Worm (Caenorhabditis elegans) whole organism, L1 larva: Measurements from ENCODE around the gene T01D3.1.
A peak's percentile ranks its signal among the peaks of the same experiment; 100 is the strongest.

Source experiments
- C16A3.4 ChIP-seq: fragments of 150-350 bp; optimal IDR thresholded peaks from 2 replicates; lab custom pipeline; 2014; ENCODE audit warnings: missing biosample characterization, missing genetic modification characterization
- F16B12.6 ChIP-seq: fragments of 150-350 bp; optimal IDR thresholded peaks from 2 replicates; lab custom pipeline; 2014; ENCODE audit warnings: missing biosample characterization, missing genetic modification characterization
- Y116A8C.19 ChIP-seq: sonication (generic microtip); optimal IDR thresholded peaks from 2 replicates; lab custom pipeline; 2016; ENCODE audit warnings: missing compliant biosample characterization, missing genetic modification characterization, borderline replicate concordance
- aly-2 ChIP-seq: fragments of 150-350 bp; optimal IDR thresholded peaks from 2 replicates; lab custom pipeline; 2014; ENCODE audit warnings: missing biosample characterization, missing genetic modification characterization
- ama-1 ChIP-seq: fragments of 150-350 bp; optimal IDR thresholded peaks from 2 replicates; lab custom pipeline; 2014
- blmp-1 ChIP-seq: fragments of 150-350 bp; optimal IDR thresholded peaks from 2 replicates; lab custom pipeline; 2014; ENCODE audit warnings: missing biosample characterization, missing genetic modification characterization
- ceh-88 ChIP-seq: fragments of 200-800 bp; sonication (Bioruptor generic); IDR thresholded peaks from 2 replicates; pipeline ENCODE4 v1.3.6; 2022; ENCODE audit warnings: missing genetic modification characterization, missing compliant biosample characterization
- ceh-90 ChIP-seq: sonication (generic microtip); optimal IDR thresholded peaks from 2 replicates; lab custom pipeline; 2016; ENCODE audit warnings: missing genetic modification characterization, missing compliant biosample characterization
- dpl-1 ChIP-seq, 3 experiments: fragments of 150-350 bp in 2 of 3; sonication (generic microtip) in 1 of 3; optimal IDR thresholded peaks; 2 replicates each; lab custom pipeline; 2014 to 2017; ENCODE audit warnings: missing biosample characterization in 3 of 3, missing genetic modification characterization in 3 of 3, missing genetic modification reagents in 3 of 3
- dsc-1 ChIP-seq: sonication (generic microtip); optimal IDR thresholded peaks from 2 replicates; lab custom pipeline; 2016; ENCODE audit warnings: mild to moderate bottlenecking, missing genetic modification characterization, missing compliant biosample characterization
- efl-1 ChIP-seq, 4 experiments: fragments of 150-350 bp; optimal IDR thresholded peaks in 3 of 4; peaks in 1 of 4; 1 replicate in 1 of 4; 2 replicates in 3 of 4; lab custom pipeline; 2014; ENCODE audit warnings: missing biosample characterization in 2 of 4, missing genetic modification characterization in 2 of 4, missing genetic modification reagents in 2 of 4
- elt-2 ChIP-seq: sonication (generic microtip); optimal IDR thresholded peaks from 2 replicates; lab custom pipeline; 2016; ENCODE audit warnings: missing genetic modification characterization, mild to moderate bottlenecking, inconsistent platforms, missing compliant biosample characterization, missing genetic modification reagents
- elt-3 ChIP-seq, 6 experiments: fragments of 150-350 bp in 1 of 6; sonication (generic microtip); optimal IDR thresholded peaks; 2 replicates each; lab custom pipeline; 2017 to 2018; ENCODE audit warnings: missing biosample characterization in 6 of 6, missing genetic modification characterization in 6 of 6, inconsistent platforms in 1 of 6
- fkh-8 ChIP-seq: sonication (generic microtip); optimal IDR thresholded peaks from 2 replicates; lab custom pipeline; 2016; ENCODE audit warnings: mild to moderate bottlenecking, missing genetic modification characterization, missing compliant biosample characterization
- fos-1 ChIP-seq: fragments of 150-350 bp; optimal IDR thresholded peaks from 2 replicates; lab custom pipeline; 2014; ENCODE audit warnings: missing biosample characterization, missing genetic modification characterization
- grh-1 ChIP-seq: fragments of 200-800 bp; sonication (Bioruptor generic); IDR thresholded peaks from 2 replicates; pipeline ENCODE4 v1.3.6; 2022; ENCODE audit warnings: missing genetic modification reagents, missing genetic modification characterization, missing compliant biosample characterization
- hlh-4 ChIP-seq: sonication (generic microtip); optimal IDR thresholded peaks from 2 replicates; lab custom pipeline; 2016; ENCODE audit warnings: mild to moderate bottlenecking, missing genetic modification characterization, missing compliant biosample characterization
- hpl-2 ChIP-seq: fragments of 150-350 bp; optimal IDR thresholded peaks from 2 replicates; lab custom pipeline; 2014; ENCODE audit warnings: missing biosample characterization, missing genetic modification reagents, missing genetic modification characterization
- irx-1 ChIP-seq: sonication (generic microtip); optimal IDR thresholded peaks from 2 replicates; lab custom pipeline; 2016; ENCODE audit warnings: missing genetic modification characterization, missing compliant biosample characterization
- isw-1 ChIP-seq: fragments of 200-800 bp; sonication (Bioruptor generic); IDR thresholded peaks from 2 replicates; pipeline ENCODE4 v1.3.6; 2022; ENCODE audit warnings: missing genetic modification characterization, missing compliant biosample characterization
- jun-1 ChIP-seq: fragments of 150-350 bp; optimal IDR thresholded peaks from 2 replicates; lab custom pipeline; 2014; ENCODE audit warnings: missing biosample characterization, missing genetic modification reagents, missing genetic modification characterization
- lin-14 ChIP-seq: fragments of 200-800 bp; sonication (Bioruptor generic); optimal IDR thresholded peaks from 2 replicates; lab custom pipeline; 2018; ENCODE audit warnings: mild to moderate bottlenecking, missing genetic modification characterization, moderate library complexity, missing compliant biosample characterization
- lin-35 ChIP-seq, 2 experiments: fragments of 150-350 bp; optimal IDR thresholded peaks; 2 replicates each; lab custom pipeline; 2014; ENCODE audit warnings: missing biosample characterization in 2 of 2, missing genetic modification characterization in 2 of 2, missing genetic modification reagents in 2 of 2
- lir-3 ChIP-seq: sonication (generic microtip); optimal IDR thresholded peaks from 2 replicates; lab custom pipeline; 2016; ENCODE audit warnings: mild to moderate bottlenecking, missing genetic modification characterization, moderate library complexity, missing compliant biosample characterization; ENCODE audit not compliant: poor library complexity
- lsy-2 ChIP-seq, 2 experiments: fragments of 150-350 bp; optimal IDR thresholded peaks; 2 replicates each; lab custom pipeline; 2014; ENCODE audit warnings: missing biosample characterization in 2 of 2, missing genetic modification characterization in 2 of 2
- mab-9 ChIP-seq: fragments of 200-800 bp; sonication (Bioruptor generic); IDR thresholded peaks from 2 replicates; pipeline ENCODE4 v1.3.6; 2022; ENCODE audit warnings: missing genetic modification reagents, missing genetic modification characterization, missing compliant biosample characterization
- mdl-1 ChIP-seq, 2 experiments: fragments of 150-350 bp; optimal IDR thresholded peaks; 2 replicates each; lab custom pipeline; 2014 to 2017; ENCODE audit warnings: missing biosample characterization in 2 of 2, missing genetic modification characterization in 2 of 2, inconsistent platforms in 1 of 2
- mep-1 ChIP-seq: fragments of 150-350 bp; optimal IDR thresholded peaks from 2 replicates; lab custom pipeline; 2014; ENCODE audit warnings: missing biosample characterization, missing genetic modification characterization
- nhr-19 ChIP-seq: fragments of 200-800 bp; sonication (Bioruptor generic); conservative IDR thresholded peaks from 2 replicates; pipeline ENCODE4 v1.3.6; 2022; ENCODE audit warnings: missing genetic modification characterization, missing compliant biosample characterization
- nhr-20 ChIP-seq: sonication (generic microtip); optimal IDR thresholded peaks from 2 replicates; lab custom pipeline; 2016; ENCODE audit warnings: mild to moderate bottlenecking, missing genetic modification characterization, missing compliant biosample characterization
- nhr-237 ChIP-seq: fragments of 150-350 bp; optimal IDR thresholded peaks from 2 replicates; lab custom pipeline; 2014; ENCODE audit warnings: missing biosample characterization, missing genetic modification characterization
- nhr-47 ChIP-seq: sonication (generic microtip); optimal IDR thresholded peaks from 2 replicates; lab custom pipeline; 2016; ENCODE audit warnings: mild to moderate bottlenecking, missing genetic modification characterization, moderate library complexity, missing compliant biosample characterization
- nhr-71 ChIP-seq: sonication (generic microtip); optimal IDR thresholded peaks from 2 replicates; lab custom pipeline; 2016; ENCODE audit warnings: mild to moderate bottlenecking, missing genetic modification characterization, moderate library complexity, missing compliant biosample characterization
- nhr-77 ChIP-seq: fragments of 150-350 bp; optimal IDR thresholded peaks from 2 replicates; lab custom pipeline; 2014; ENCODE audit warnings: missing biosample characterization, missing genetic modification characterization
- nhr-85 ChIP-seq: sonication (generic microtip); peaks from one replicate; lab custom pipeline; 2016; ENCODE audit warnings: missing genetic modification characterization, inconsistent platforms, missing compliant biosample characterization
- nhr-90 ChIP-seq: sonication (generic microtip); optimal IDR thresholded peaks from 2 replicates; lab custom pipeline; 2016; ENCODE audit warnings: mild to moderate bottlenecking, missing genetic modification characterization, missing compliant biosample characterization; ENCODE audit not compliant: poor library complexity
- pag-3 ChIP-seq: sonication (generic microtip); optimal IDR thresholded peaks from 2 replicates; lab custom pipeline; 2017; ENCODE audit warnings: missing genetic modification characterization, mild to moderate bottlenecking, missing compliant biosample characterization, antibody characterized with exemption, borderline replicate concordance; ENCODE audit not compliant: insufficient read depth
- pax-3 ChIP-seq: fragments of 200-800 bp; sonication (Bioruptor generic); optimal IDR thresholded peaks from 2 replicates; lab custom pipeline; 2018; ENCODE audit warnings: mild to moderate bottlenecking, missing genetic modification characterization, moderate library complexity, missing compliant biosample characterization
- pqm-1 ChIP-seq: sonication (generic microtip); optimal IDR thresholded peaks from 3 replicates; lab custom pipeline; 2017; ENCODE audit warnings: missing biosample characterization, missing genetic modification characterization
- rnt-1 ChIP-seq: sonication (generic microtip); optimal IDR thresholded peaks from 2 replicates; lab custom pipeline; 2016; ENCODE audit warnings: mild to moderate bottlenecking, missing genetic modification characterization, moderate library complexity, missing compliant biosample characterization
- snu-23 ChIP-seq: sonication (generic microtip); optimal IDR thresholded peaks from 2 replicates; lab custom pipeline; 2016; ENCODE audit warnings: missing genetic modification characterization, missing compliant biosample characterization
- sptf-1 ChIP-seq: fragments of 150-350 bp; optimal IDR thresholded peaks from 2 replicates; lab custom pipeline; 2014; ENCODE audit warnings: missing biosample characterization, missing genetic modification characterization
- swsn-7 ChIP-seq: sonication (generic microtip); optimal IDR thresholded peaks from 2 replicates; lab custom pipeline; 2016; ENCODE audit warnings: missing genetic modification characterization, missing compliant biosample characterization
- tbx-2 ChIP-seq: sonication (generic microtip); optimal IDR thresholded peaks from 2 replicates; lab custom pipeline; 2016; ENCODE audit warnings: missing genetic modification characterization, missing compliant biosample characterization
- tlp-1 ChIP-seq: fragments of 150-350 bp; optimal IDR thresholded peaks from 2 replicates; lab custom pipeline; 2014; ENCODE audit warnings: missing biosample characterization, missing genetic modification characterization
- unc-130 ChIP-seq: fragments of 150-350 bp; optimal IDR thresholded peaks from 2 replicates; lab custom pipeline; 2017; ENCODE audit warnings: missing biosample characterization, missing genetic modification characterization, inconsistent platforms
- vab-15 ChIP-seq: sonication (generic microtip); optimal IDR thresholded peaks from 2 replicates; lab custom pipeline; 2017; ENCODE audit warnings: missing genotype, mild to moderate bottlenecking, missing genetic modification characterization, missing compliant biosample characterization
- xbp-1 ChIP-seq: sonication (generic microtip); optimal IDR thresholded peaks from 2 replicates; lab custom pipeline; 2016; ENCODE audit warnings: missing genetic modification characterization, missing compliant biosample characterization
- ztf-11 ChIP-seq, 2 experiments: sonication (generic microtip); optimal IDR thresholded peaks; 2 replicates each; lab custom pipeline; 2016 to 2017; ENCODE audit warnings: missing genetic modification characterization in 2 of 2, missing biosample characterization in 1 of 2, missing compliant biosample characterization in 1 of 2
- ztf-4 ChIP-seq: fragments of 150-350 bp; optimal IDR thresholded peaks from 2 replicates; lab custom pipeline; 2014; ENCODE audit warnings: missing biosample characterization, missing genetic modification characterization

Gene T01D3.1

ce11 chrV:13656346-13657254, 33.1 kb upstream of the T01D3.1 start:
- TF ChIP-seq C16A3.4, result peak; percentile 25
- peak; percentile 35 for TF ChIP-seq vab-15 (tag; lab: Kevin White, UChicago)
- TF ChIP-seq hlh-4 (tag; lab: Kevin White, UChicago), result no peak
- peak; percentile 67 for TF ChIP-seq pax-3 (tag; lab: Kevin White, UChicago)
- peak; percentile 39 for TF ChIP-seq ceh-88
- TF ChIP-seq lir-3 (tag; lab: Kevin White, UChicago), result peak; percentile 19
- peak; percentile 20 for TF ChIP-seq nhr-47 (tag; lab: Kevin White, UChicago)
- peak; percentile 80 for TF ChIP-seq elt-2 (tag; lab: Kevin White, UChicago)
- peak; percentile 96 for TF ChIP-seq nhr-85 (tag; lab: Kevin White, UChicago)
- TF ChIP-seq rnt-1 (tag; lab: Kevin White, UChicago), result peak; percentile 18
- no peak for TF ChIP-seq pag-3 (tag; lab: Kevin White, UChicago)
- no peak for TF ChIP-seq F16B12.6
- peak; percentile 62 for TF ChIP-seq nhr-19 (GFP tag; lab: Robert Waterston, UW)
- peak in 2 of 3 experiments; percentile 23 to 64 for TF ChIP-seq dpl-1 (GFP tag; optimal IDR thresholded peaks at IDR 0.05; lab: Kevin White, UChicago)
- TF ChIP-seq fkh-8, result peak; percentile 2
- peak in 4 of 6 experiments; percentile 24 to 99 (median 78) for TF ChIP-seq elt-3 (tag; optimal IDR thresholded peaks at IDR 0.05; lab: Kevin White, UChicago)
- TF ChIP-seq lsy-2 (tag; optimal IDR thresholded peaks at IDR 0.05; lab: Kevin White, UChicago), result peak; percentile 27 to 46
- no peak for TF ChIP-seq hpl-2
- peak; percentile 28 for TF ChIP-seq swsn-7 (tag; lab: Kevin White, UChicago)
- peak; percentile 32 for TF ChIP-seq tbx-2 (tag; lab: Kevin White, UChicago)
- TF ChIP-seq lin-14 (GFP tag; lab: Kevin White, UChicago), result peak; percentile 82
- TF ChIP-seq nhr-71 (tag; lab: Kevin White, UChicago), result peak; percentile 81
- peak; percentile 57 for TF ChIP-seq grh-1 (GFP tag; lab: Robert Waterston, UW)
- no peak for TF ChIP-seq aly-2
- TF ChIP-seq ceh-90, result peak; percentile 26
- TF ChIP-seq nhr-90, result peak; percentile 83
- no peak for TF ChIP-seq tlp-1 (tag; lab: Kevin White, UChicago)
- peak; percentile 76 for TF ChIP-seq nhr-20 (tag; lab: Kevin White, UChicago)
- TF ChIP-seq sptf-1 (tag; lab: Kevin White, UChicago), result no peak
- no peak for TF ChIP-seq isw-1 (GFP tag; lab: Robert Waterston, UW)
- no peak for TF ChIP-seq nhr-237 (tag; lab: Kevin White, UChicago)
- peak; percentile 46 to 83 for TF ChIP-seq lin-35 (GFP tag; optimal IDR thresholded peaks at IDR 0.05; lab: Kevin White, UChicago)
- peak; percentile 37 for TF ChIP-seq mep-1 (tag; lab: Kevin White, UChicago)
- TF ChIP-seq blmp-1 (tag; lab: Kevin White, UChicago), result peak; percentile 97
- no peak for TF ChIP-seq ztf-11 (tag; optimal IDR thresholded peaks at IDR 0.05; lab: Kevin White, UChicago)
- peak; percentile 70 for TF ChIP-seq snu-23
- TF ChIP-seq xbp-1 (tag; lab: Kevin White, UChicago), result peak; percentile 11
- TF ChIP-seq irx-1, result peak; percentile 18
- peak; percentile 42 for TF ChIP-seq pqm-1 (tag; lab: Kevin White, UChicago)
- TF ChIP-seq efl-1 (optimal IDR thresholded peaks at IDR 0.05; lab: Kevin White, UChicago), result peak in 1 of 2 experiments; percentile 27
- peak in 1 of 2 experiments; percentile 58 for TF ChIP-seq efl-1 (GFP tag; optimal IDR thresholded peaks at IDR 0.05 in 1 of 2; lab: Kevin White, UChicago)
- peak; percentile 22 for TF ChIP-seq jun-1 (tag; lab: Kevin White, UChicago)
- peak; percentile 53; the same call in 1 of the 2 replicates for TF ChIP-seq mab-9
- peak; percentile 29 to 67 for TF ChIP-seq mdl-1 (tag; optimal IDR thresholded peaks at IDR 0.05; lab: Kevin White, UChicago)
- peak; percentile 23 for TF ChIP-seq fos-1 (tag; lab: Kevin White, UChicago)
- no peak for TF ChIP-seq nhr-77
- peak; percentile 86 for TF ChIP-seq ama-1 (lab: Kevin White, UChicago)
- TF ChIP-seq Y116A8C.19 (tag; lab: Kevin White, UChicago), result no peak
- TF ChIP-seq dsc-1 (tag; lab: Kevin White, UChicago), result peak; percentile 51
- peak; percentile 43 for TF ChIP-seq unc-130 (tag; lab: Kevin White, UChicago)
- TF ChIP-seq ztf-4, result peak; percentile 51
